Worm (Caenorhabditis elegans) whole organism, L3 larva: ENCODE measurements around the gene hacd-1.

ENCODE experiments used
- aly-2 ChIP-seq: fragments of 150-350 bp; optimal IDR thresholded peaks from 2 replicates; lab custom pipeline; 2014; ENCODE audit warnings: missing biosample characterization, missing genetic modification characterization
- ama-1 ChIP-seq: fragments of 150-350 bp; optimal IDR thresholded peaks from 2 replicates; lab custom pipeline; 2018
- ceh-16 ChIP-seq: sonication (generic microtip); optimal IDR thresholded peaks from 2 replicates; lab custom pipeline; 2017; ENCODE audit warnings: missing biosample characterization, missing genetic modification characterization
- ceh-28 ChIP-seq: fragments of 150-350 bp; optimal IDR thresholded peaks from 2 replicates; lab custom pipeline; 2014; ENCODE audit warnings: missing biosample characterization, missing genetic modification reagents, missing genetic modification characterization
- ceh-82 ChIP-seq: fragments of 150-350 bp; optimal IDR thresholded peaks from 2 replicates; lab custom pipeline; 2014; ENCODE audit warnings: missing biosample characterization, missing genetic modification characterization
- daf-12 ChIP-seq: fragments of 150-350 bp; optimal IDR thresholded peaks from 2 replicates; lab custom pipeline; 2014; ENCODE audit warnings: missing biosample characterization, missing genetic modification reagents, missing genetic modification characterization
- egl-27 ChIP-seq: sonication (generic microtip); optimal IDR thresholded peaks from 4 replicates; lab custom pipeline; 2017; ENCODE audit warnings: missing biosample characterization, missing genetic modification reagents, missing genetic modification characterization
- egl-5 ChIP-seq: fragments of 150-350 bp; optimal IDR thresholded peaks from 2 replicates; lab custom pipeline; 2017; ENCODE audit warnings: missing biosample characterization, missing genetic modification reagents, missing genetic modification characterization, inconsistent platforms
- elt-1 ChIP-seq: fragments of 150-350 bp; optimal IDR thresholded peaks from 2 replicates; lab custom pipeline; 2014; ENCODE audit warnings: missing biosample characterization, missing genetic modification characterization
- elt-2 ChIP-seq: sonication (generic microtip); optimal IDR thresholded peaks from 2 replicates; lab custom pipeline; 2016; ENCODE audit warnings: missing genetic modification reagents, mild to moderate bottlenecking, missing genetic modification characterization, missing compliant biosample characterization
- elt-3 ChIP-seq, 3 experiments: fragments of 150-350 bp in 1 of 3; sonication (generic microtip) in 2 of 3; optimal IDR thresholded peaks; 2 replicates in 2 of 3; 4 replicates in 1 of 3; lab custom pipeline; 2014 to 2017; ENCODE audit warnings: missing biosample characterization in 3 of 3, missing genetic modification characterization in 3 of 3
- eor-1 ChIP-seq, 2 experiments: fragments of 150-350 bp; optimal IDR thresholded peaks; 2 replicates each; lab custom pipeline; 2014 to 2018; ENCODE audit warnings: missing biosample characterization in 2 of 2, missing genetic modification characterization in 2 of 2
- fkh-10 ChIP-seq: sonication (generic microtip); optimal IDR thresholded peaks from 2 replicates; lab custom pipeline; 2017; ENCODE audit warnings: missing biosample characterization, missing genetic modification reagents, missing genetic modification characterization
- fkh-2 ChIP-seq: fragments of 150-350 bp; optimal IDR thresholded peaks from 2 replicates; lab custom pipeline; 2014; ENCODE audit warnings: missing biosample characterization, missing genetic modification reagents, missing genetic modification characterization
- hmg-11 ChIP-seq: sonication (generic microtip); optimal IDR thresholded peaks from 2 replicates; lab custom pipeline; 2016; ENCODE audit warnings: missing genetic modification characterization, missing compliant biosample characterization
- jun-1 ChIP-seq: fragments of 150-350 bp; optimal IDR thresholded peaks from 2 replicates; lab custom pipeline; 2014; ENCODE audit warnings: missing biosample characterization, missing genetic modification reagents, missing genetic modification characterization
- lin-15B ChIP-seq: fragments of 150-350 bp; optimal IDR thresholded peaks from 2 replicates; lab custom pipeline; 2014; ENCODE audit warnings: missing biosample characterization, missing genetic modification characterization
- lin-39 ChIP-seq: fragments of 150-350 bp; optimal IDR thresholded peaks from 2 replicates; lab custom pipeline; 2018; ENCODE audit warnings: missing biosample characterization, missing genetic modification reagents, missing genetic modification characterization
- lsy-12 ChIP-seq: sonication (generic microtip); optimal IDR thresholded peaks from 2 replicates; lab custom pipeline; 2016; ENCODE audit warnings: mild to moderate bottlenecking, missing genetic modification characterization, missing compliant biosample characterization
- mdl-1 ChIP-seq: fragments of 150-350 bp; optimal IDR thresholded peaks from 2 replicates; lab custom pipeline; 2014; ENCODE audit warnings: missing biosample characterization, missing genetic modification characterization
- mml-1 ChIP-seq: fragments of 150-350 bp; sonication (generic microtip); optimal IDR thresholded peaks from 3 replicates; lab custom pipeline; 2014; ENCODE audit warnings: missing biosample characterization, missing genetic modification characterization
- nhr-11 ChIP-seq: fragments of 150-350 bp; optimal IDR thresholded peaks from 2 replicates; lab custom pipeline; 2014; ENCODE audit warnings: missing biosample characterization, missing genetic modification characterization
- nhr-12 ChIP-seq: fragments of 150-350 bp; optimal IDR thresholded peaks from 2 replicates; lab custom pipeline; 2014; ENCODE audit warnings: missing biosample characterization, missing genetic modification characterization
- nhr-237 ChIP-seq: fragments of 150-350 bp; optimal IDR thresholded peaks from 2 replicates; lab custom pipeline; 2014; ENCODE audit warnings: missing biosample characterization, missing genetic modification characterization
- nhr-25 ChIP-seq: sonication (generic microtip); optimal IDR thresholded peaks from 2 replicates; lab custom pipeline; 2017; ENCODE audit warnings: missing biosample characterization, missing genetic modification characterization
- nhr-43 ChIP-seq: sonication (generic microtip); optimal IDR thresholded peaks from 2 replicates; lab custom pipeline; 2016; ENCODE audit warnings: mild to moderate bottlenecking, missing genetic modification characterization, missing compliant biosample characterization; ENCODE audit not compliant: poor library complexity, severe bottlenecking
- nhr-76 ChIP-seq: fragments of 150-350 bp; sonication (generic microtip); optimal IDR thresholded peaks from 5 replicates; lab custom pipeline; 2014; ENCODE audit warnings: missing biosample characterization, missing genetic modification characterization
- nhr-77 ChIP-seq: fragments of 150-350 bp; optimal IDR thresholded peaks from 2 replicates; lab custom pipeline; 2014; ENCODE audit warnings: missing biosample characterization, missing genetic modification characterization
- pha-4 ChIP-seq: fragments of 150-350 bp; optimal IDR thresholded peaks from 2 replicates; lab custom pipeline; 2014; ENCODE audit warnings: missing biosample characterization, missing genetic modification reagents, missing genetic modification characterization
- pqm-1 ChIP-seq: fragments of 150-350 bp; optimal IDR thresholded peaks from 2 replicates; lab custom pipeline; 2017; ENCODE audit warnings: missing biosample characterization, missing genetic modification characterization, inconsistent platforms
- sea-2 ChIP-seq: fragments of 150-350 bp; sonication (generic microtip); optimal IDR thresholded peaks from 4 replicates; lab custom pipeline; 2014; ENCODE audit warnings: missing biosample characterization, missing genetic modification reagents, missing genetic modification characterization
- skn-1 ChIP-seq: fragments of 150-350 bp; optimal IDR thresholded peaks from 2 replicates; lab custom pipeline; 2014; ENCODE audit warnings: missing biosample characterization, missing genetic modification characterization
- snpc-4 ChIP-seq: fragments of 150-350 bp; optimal IDR thresholded peaks from 2 replicates; lab custom pipeline; 2014; ENCODE audit warnings: missing biosample characterization, missing genetic modification characterization
- tbx-2 ChIP-seq: sonication (generic microtip); optimal IDR thresholded peaks from 2 replicates; lab custom pipeline; 2016; ENCODE audit warnings: mild to moderate bottlenecking, missing genetic modification characterization, missing compliant biosample characterization
- unc-39 ChIP-seq: sonication (generic microtip); optimal IDR thresholded peaks from 4 replicates; lab custom pipeline; 2017; ENCODE audit warnings: missing biosample characterization, missing genetic modification characterization
- unc-62 ChIP-seq: fragments of 150-350 bp; sonication (generic microtip); optimal IDR thresholded peaks from 4 replicates; lab custom pipeline; 2014; ENCODE audit warnings: missing biosample characterization, missing genetic modification reagents, missing genetic modification characterization
- ztf-4 ChIP-seq: fragments of 150-350 bp; optimal IDR thresholded peaks from 2 replicates; lab custom pipeline; 2014; ENCODE audit warnings: missing biosample characterization, missing genetic modification characterization

Gene hacd-1

DNA sequence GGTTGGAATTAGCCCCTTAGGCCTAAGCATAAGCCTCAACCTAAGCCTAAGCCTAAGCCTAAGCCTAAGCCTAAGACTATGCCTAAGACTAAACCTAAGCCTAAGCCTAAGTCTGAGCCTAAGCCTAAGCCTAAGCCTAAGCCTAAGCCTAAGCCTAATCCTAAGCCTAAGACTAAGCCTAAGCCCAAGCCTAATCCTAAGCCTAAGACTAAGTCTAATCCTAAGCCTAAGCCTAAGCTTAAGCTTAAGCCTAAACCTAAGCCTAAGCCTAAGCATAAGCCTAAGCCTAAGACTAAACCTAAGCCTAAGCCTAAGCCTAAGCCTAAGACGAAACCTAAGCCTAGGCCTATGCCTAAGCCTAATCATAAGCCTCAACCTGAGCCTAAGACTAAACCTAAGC, 36.8 kb upstream of the hacd-1 start:
- TF ChIP-seq fkh-10 (GFP tag; lab: Kevin White, UChicago): no peak
- TF ChIP-seq nhr-25 (tag; lab: Kevin White, UChicago): no peak
- no peak for TF ChIP-seq skn-1 (tag; lab: Kevin White, UChicago)
- no peak for TF ChIP-seq tbx-2 (tag; lab: Kevin White, UChicago)
- no peak for TF ChIP-seq jun-1 (tag; lab: Kevin White, UChicago)

- no peak for TF ChIP-seq nhr-77 (tag; lab: Kevin White, UChicago)
- no peak for TF ChIP-seq snpc-4 (tag; lab: Kevin White, UChicago)
- no peak for TF ChIP-seq elt-1 (tag; lab: Kevin White, UChicago)
- no peak for TF ChIP-seq mdl-1 (tag; lab: Kevin White, UChicago)
- TF ChIP-seq nhr-11: no peak
- no peak for TF ChIP-seq nhr-237 (tag; lab: Kevin White, UChicago)
- TF ChIP-seq elt-2: no peak
- no peak for TF ChIP-seq ceh-82 (tag; lab: Kevin White, UChicago)
- TF ChIP-seq pha-4 (tag; lab: Kevin White, UChicago): no peak
- no peak for TF ChIP-seq ama-1 (lab: Kevin White, UChicago)
- TF ChIP-seq aly-2 (tag; lab: Kevin White, UChicago): no peak
- TF ChIP-seq hmg-11: no peak
- TF ChIP-seq nhr-25 (tag; lab: Kevin White, UChicago): no peak
- TF ChIP-seq nhr-43 (tag; lab: Kevin White, UChicago): no peak
- no peak for TF ChIP-seq mml-1
- no peak for TF ChIP-seq ceh-16 (tag; lab: Kevin White, UChicago)
- TF ChIP-seq skn-1 (tag; lab: Kevin White, UChicago): no peak
- TF ChIP-seq nhr-12 (tag; lab: Kevin White, UChicago): no peak
- no peak for TF ChIP-seq fkh-2 (tag; lab: Kevin White, UChicago)
- no peak for TF ChIP-seq lin-15B (tag; lab: Kevin White, UChicago)
Measured at ce11 chrV:1425595-1425994, 34.6 kb upstream of the hacd-1 start, which contains the start of gene R12A1.3. R12A1.3 (minus strand) TSS chrV:1425794.

DNA sequence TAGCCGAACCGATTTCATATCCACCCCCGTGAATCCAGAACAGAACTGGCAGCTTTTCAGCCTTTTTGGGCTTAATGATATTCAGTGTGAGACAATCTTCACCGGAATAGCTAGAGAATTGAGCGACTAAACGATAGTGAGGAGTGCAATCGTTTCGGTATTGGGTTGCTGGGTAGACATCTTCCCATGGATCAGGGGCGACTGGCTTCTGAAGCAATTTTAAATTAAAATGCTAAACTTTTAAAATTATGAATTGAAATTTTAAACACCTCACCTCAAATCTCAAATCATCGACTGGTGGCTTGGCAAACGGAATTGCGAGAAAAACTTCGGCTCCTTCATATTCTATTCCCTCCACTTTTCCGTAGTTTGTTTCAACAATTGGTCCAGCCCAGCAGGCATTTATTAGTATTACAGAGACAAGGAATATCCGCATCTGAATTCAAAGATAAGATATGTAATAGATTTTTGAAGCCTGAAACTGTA, 28.4 kb upstream of the hacd-1 start, which contains the start of gene ges-1:
TSS of gene ges-1 (minus strand) at position 436 of the 486 bp plus-strand sequence.
- TF ChIP-seq snpc-4 (tag; lab: Kevin White, UChicago) (no peak), lin-39 (tag; lab: Kevin White, UChicago) (no peak), unc-39 (tag; lab: Kevin White, UChicago) (no peak), lsy-12 (tag; lab: Kevin White, UChicago) (no peak), elt-3 (tag; optimal IDR thresholded peaks at IDR 0.05; lab: Kevin White, UChicago) (no peak), nhr-237 (tag; lab: Kevin White, UChicago) (no peak), sea-2 (no peak), pqm-1 (tag; lab: Kevin White, UChicago) (no peak), ceh-82 (tag; lab: Kevin White, UChicago) (no peak), nhr-77 (tag; lab: Kevin White, UChicago) (no peak), nhr-43 (tag; lab: Kevin White, UChicago) (no peak), egl-27 (tag; lab: Kevin White, UChicago) (no peak), unc-62 (GFP tag; lab: Kevin White, UChicago) (no peak), nhr-11 (no peak), ama-1 (lab: Kevin White, UChicago) (no peak), nhr-25 (tag; lab: Kevin White, UChicago) (no peak), eor-1 (tag; optimal IDR thresholded peaks at IDR 0.05; lab: Kevin White, UChicago) (no peak), ceh-28 (tag; lab: Kevin White, UChicago) (no peak), lin-15B (tag; lab: Kevin White, UChicago) (no peak)

DNA sequence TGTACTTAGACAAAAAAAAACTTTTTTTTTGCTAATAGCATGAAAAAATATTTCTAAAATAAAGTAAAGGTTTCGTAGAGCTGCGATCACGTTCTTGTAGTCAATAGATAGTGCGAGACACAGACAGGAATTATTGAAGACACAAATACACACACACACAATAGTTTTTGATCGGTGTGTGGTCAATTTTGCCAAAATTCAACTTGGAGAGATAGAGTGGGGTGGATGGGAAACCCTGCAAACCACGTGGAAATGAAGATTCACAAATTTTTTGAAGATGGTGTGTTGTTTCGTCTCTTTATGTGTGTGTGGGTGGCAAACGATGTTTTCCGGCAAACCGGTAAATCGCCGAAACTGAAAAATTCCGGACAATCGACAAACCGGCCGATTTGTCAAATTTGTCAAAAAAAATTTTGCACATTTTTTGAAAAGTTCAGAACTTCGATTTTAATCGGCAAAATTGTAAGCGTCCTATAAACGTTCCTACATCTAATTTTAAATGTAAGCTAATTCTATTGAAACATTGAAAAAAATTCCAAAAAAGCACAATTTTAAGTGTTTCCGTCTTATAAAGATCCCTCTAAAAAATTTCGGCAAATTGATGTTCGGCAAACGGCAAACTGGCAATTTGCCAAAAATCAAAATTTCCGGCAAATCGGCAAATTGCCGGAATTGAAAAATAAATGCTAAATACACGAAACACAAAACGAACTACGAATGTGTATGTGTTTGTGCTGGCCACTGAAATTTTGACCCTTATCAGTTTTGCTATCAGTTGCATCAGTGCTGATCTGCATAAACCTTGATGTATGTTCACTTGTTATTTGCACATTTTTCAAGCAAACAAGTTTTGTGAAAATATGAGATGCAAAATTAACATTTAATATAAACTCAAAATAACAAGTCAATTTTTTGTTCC, 27.4 kb upstream of the hacd-1 start:
- no peak for TF ChIP-seq nhr-76 (tag; lab: Kevin White, UChicago)
- TF ChIP-seq daf-12: no peak
- no peak for TF ChIP-seq tbx-2 (tag; lab: Kevin White, UChicago)
- no peak for TF ChIP-seq ceh-16 (tag; lab: Kevin White, UChicago)
- no peak for TF ChIP-seq egl-5 (tag; lab: Kevin White, UChicago)
- no peak for TF ChIP-seq ztf-4 (tag; lab: Kevin White, UChicago)
- TF ChIP-seq nhr-43 (tag; lab: Kevin White, UChicago): no peak
- peak; percentile 69 for TF ChIP-seq elt-2
- TF ChIP-seq pqm-1 (tag; lab: Kevin White, UChicago): peak; percentile 30
